Fruit fly (Drosophila melanogaster): ENCODE results near the gene CG18094.

The CG18094 gene

dm6 chr2L:19444734-19445140, 45.3 kb upstream of the CG18094 start, which contains the start of gene Hs2st (continued):
- no peak for TF ChIP-seq gcm (GFP tag; optimal IDR thresholded peaks at IDR 0.05)
- peak; percentile 83 for TF ChIP-seq pb (GFP tag; optimal IDR thresholded peaks at IDR 0.05)
- TF ChIP-seq Dip2 (GFP tag; IDR thresholded peaks at IDR 0.05): peak; percentile 39; the same call in 1 of the 2 replicates
- TF ChIP-seq CG18599 (GFP tag; optimal IDR thresholded peaks at IDR 0.05): peak; percentile 91
- TF ChIP-seq pan (optimal IDR thresholded peaks at IDR 0.05): no peak
- TF ChIP-seq pan (GFP tag; optimal IDR thresholded peaks at IDR 0.05 in 1 of 2, IDR thresholded peaks at IDR 0.05 in 1 of 2): peak in 1 of 2 experiments; percentile 93
- peak; percentile 86 for TF ChIP-seq CG33557 (GFP tag; optimal IDR thresholded peaks at IDR 0.05)
- TF ChIP-seq Dll (GFP tag; IDR thresholded peaks at IDR 0.05; ENCODE audit: partially characterized antibody): peak; percentile 47; the same call in 2 of the 4 replicates
- TF ChIP-seq CG31365 (tag; optimal IDR thresholded peaks at IDR 0.05): peak; percentile 66
- peak; percentile 90 for TF ChIP-seq Usf (GFP tag; optimal IDR thresholded peaks at IDR 0.05)
- peak; percentile 85 for TF ChIP-seq CG11723 (GFP tag; optimal IDR thresholded peaks at IDR 0.05)
- TF ChIP-seq Rfx (GFP tag; IDR thresholded peaks at IDR 0.05): peak; percentile 96
- peak; percentile 68 for TF ChIP-seq gsb (GFP tag; IDR thresholded peaks at IDR 0.05)
- TF ChIP-seq NK7.1 (GFP tag; optimal IDR thresholded peaks at IDR 0.05): peak; percentile 83
- peak; percentile 91 for TF ChIP-seq CG10543 (GFP tag; optimal IDR thresholded peaks at IDR 0.05)
- peak; percentile 87 for TF ChIP-seq ERR (GFP tag; optimal IDR thresholded peaks at IDR 0.05)
- peak; percentile 62 for TF ChIP-seq Asciz (GFP tag; optimal IDR thresholded peaks at IDR 0.05)
- no peak for TF ChIP-seq yki (optimal IDR thresholded peaks at IDR 0.05)
- peak; percentile 81 for TF ChIP-seq CG2875 (GFP tag; optimal IDR thresholded peaks at IDR 0.05)
- TF ChIP-seq ap (GFP tag; IDR thresholded peaks at IDR 0.05): peak; percentile 80
- TF ChIP-seq shn (GFP tag; optimal IDR thresholded peaks at IDR 0.05): peak; percentile 97
- TF ChIP-seq NfI (GFP tag; optimal IDR thresholded peaks at IDR 0.05): peak; percentile 93
- TF ChIP-seq HHEX (GFP tag; optimal IDR thresholded peaks at IDR 0.05): peak; percentile 84
- peak; percentile 98 for TF ChIP-seq CG9932 (GFP tag; IDR thresholded peaks at IDR 0.05)
- TF ChIP-seq HmgD (GFP tag; optimal IDR thresholded peaks at IDR 0.05): peak; percentile 96
- TF ChIP-seq CG9437 (GFP tag; optimal IDR thresholded peaks at IDR 0.05): peak; percentile 69
- no peak for TF ChIP-seq Hr78 (GFP tag; optimal IDR thresholded peaks at IDR 0.05)
- peak; percentile 99 for TF ChIP-seq sens (GFP tag)
- peak; percentile 86 for TF ChIP-seq CG34376 (GFP tag; optimal IDR thresholded peaks at IDR 0.05)
- TF ChIP-seq abd-A (tag; optimal IDR thresholded peaks at IDR 0.05): no peak
- no peak for TF ChIP-seq CG2129 (GFP tag; IDR thresholded peaks at IDR 0.05; ENCODE audit: partially characterized antibody)
- no peak for TF ChIP-seq CG14860 (GFP tag; IDR thresholded peaks at IDR 0.05; ENCODE audit: partially characterized antibody)
- TF ChIP-seq CG2199 (GFP tag; IDR thresholded peaks at IDR 0.05): peak; percentile 79; the same call in 1 of the 3 replicates
- TF ChIP-seq Fer3 (tag; optimal IDR thresholded peaks at IDR 0.05): peak; percentile 88
- peak; percentile 95 for TF ChIP-seq CG6272 (GFP tag; IDR thresholded peaks at IDR 0.05)
- TF ChIP-seq CG1792 (GFP tag; optimal IDR thresholded peaks at IDR 0.05): peak; percentile 89
- 0 out of 2 replicates have a peak, but pooled peaks have one; percentile 44 for TF ChIP-seq unc-4 (GFP tag; IDR thresholded peaks at IDR 0.05; ENCODE audit: partially characterized antibody)
- TF ChIP-seq gt (GFP tag; IDR thresholded peaks at IDR 0.05): peak; percentile 83
- no peak for TF ChIP-seq Hr39 (optimal IDR thresholded peaks at IDR 0.05)
- TF ChIP-seq CG32767 (GFP tag; IDR thresholded peaks at IDR 0.05): peak; percentile 83
- TF ChIP-seq CG42726 (GFP tag; IDR thresholded peaks at IDR 0.05; ENCODE audit: partially characterized antibody): no peak
- TF ChIP-seq Mad (GFP tag; optimal IDR thresholded peaks at IDR 0.05): peak; percentile 95
- no peak for TF ChIP-seq br (optimal IDR thresholded peaks at IDR 0.05)
- peak; percentile 93 for TF ChIP-seq lab (GFP tag; optimal IDR thresholded peaks at IDR 0.05)
- no peak for TF ChIP-seq HLHmδ (GFP tag; optimal IDR thresholded peaks at IDR 0.05)
- peak; percentile 95 for TF ChIP-seq CG32532 (GFP tag; IDR thresholded peaks at IDR 0.05)
- peak; percentile 94 for TF ChIP-seq zfh1 (GFP tag; IDR thresholded peaks at IDR 0.05)
- TF ChIP-seq CG8388 (GFP tag; optimal IDR thresholded peaks at IDR 0.05): peak; percentile 85
- TF ChIP-seq chinmo (GFP tag; IDR thresholded peaks at IDR 0.05; ENCODE audit: partially characterized antibody): peak; percentile 79; the same call in 3 of the 4 replicates
- peak; percentile 66 for TF ChIP-seq Jarid2 (GFP tag; optimal IDR thresholded peaks at IDR 0.05)
- TF ChIP-seq hb (GFP tag; IDR thresholded peaks at IDR 0.05; ENCODE audit: partially characterized antibody): no peak
